Fruit fly (Drosophila melanogaster): ENCODE data around the gene hyx.

hyx gene

dm6 chr3R:9003600-9004223, 34.8 kb upstream of the hyx start, which contains the start of the genes CG31100 and CG11980:
Gene CG31100 (minus strand): TSS chr3R:9003650.
Gene CG11980 (plus strand): TSS chr3R:9004017.
- TF ChIP-seq CG32121 (GFP tag; IDR thresholded peaks at IDR 0.05), result no peak
- no peak for TF ChIP-seq Pif1A (GFP tag; optimal IDR thresholded peaks at IDR 0.05)
- no peak for TF ChIP-seq CG34367 (tag; optimal IDR thresholded peaks at IDR 0.05)
- no peak for TF ChIP-seq Ets98B (GFP tag; IDR thresholded peaks at IDR 0.05)
- no peak for TF ChIP-seq EcR (GFP tag; optimal IDR thresholded peaks at IDR 0.05)
- no peak for TF ChIP-seq CG8159 (tag; optimal IDR thresholded peaks at IDR 0.05)
- TF ChIP-seq CG14655 (GFP tag; optimal IDR thresholded peaks at IDR 0.05), result no peak
- TF ChIP-seq CG10348 (GFP tag; IDR thresholded peaks at IDR 0.05), result no peak
- no peak for TF ChIP-seq D1 (tag; optimal IDR thresholded peaks at IDR 0.05)
- TF ChIP-seq Pif1B (GFP tag; optimal IDR thresholded peaks at IDR 0.05), result no peak
- no peak for TF ChIP-seq fd96Ca (GFP tag; IDR thresholded peaks at IDR 0.05)
- TF ChIP-seq Snoo (tag; optimal IDR thresholded peaks at IDR 0.05), result no peak

- TF ChIP-seq CG17806 (tag; optimal IDR thresholded peaks at IDR 0.05) (no peak), CG8301 (tag; optimal IDR thresholded peaks at IDR 0.05) (no peak), CG8159 (tag; optimal IDR thresholded peaks at IDR 0.05) (no peak), CG4496 (GFP tag; IDR thresholded peaks at IDR 0.05) (0 out of 3 replicates have a peak, but pooled peaks have one; percentile 7), rn (GFP tag; IDR thresholded peaks at IDR 0.05) (no peak), Pif1A (GFP tag; optimal IDR thresholded peaks at IDR 0.05) (no peak), CG14655 (GFP tag; optimal IDR thresholded peaks at IDR 0.05) (no peak)
Observed at dm6 chr3R:9006129-9006528, 32.4 kb upstream of the hyx start, which contains the start of the genes Prosbeta3 and Iru. Gene Prosbeta3 (minus strand): TSS chr3R:9006226. Gene Iru (plus strand): TSS chr3R:9006456.

DNA sequence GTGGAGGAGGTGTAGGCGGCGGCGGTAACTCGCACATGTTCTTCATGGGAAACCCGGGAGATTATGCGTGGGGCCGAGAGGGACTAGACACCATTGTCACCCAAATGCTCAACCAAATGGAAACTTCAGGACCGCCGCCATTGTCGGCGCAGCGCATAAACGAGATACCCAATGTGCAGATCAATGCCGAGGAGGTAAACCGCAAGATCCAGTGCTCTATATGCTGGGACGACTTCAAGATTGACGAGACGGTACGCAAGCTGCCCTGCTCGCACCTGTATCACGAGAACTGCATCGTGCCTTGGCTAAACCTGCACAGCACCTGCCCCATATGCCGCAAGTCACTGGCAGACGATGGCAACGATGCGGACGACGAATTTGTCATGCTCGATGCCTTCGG, 31.3 kb upstream of the hyx start:
- no peak for TF ChIP-seq CG13204 (GFP tag; optimal IDR thresholded peaks at IDR 0.05)
- no peak for TF ChIP-seq CG4496 (GFP tag; IDR thresholded peaks at IDR 0.05)
- TF ChIP-seq CG9948 (tag; optimal IDR thresholded peaks at IDR 0.05), result no peak
- TF ChIP-seq EcR (GFP tag; optimal IDR thresholded peaks at IDR 0.05), result no peak
- no peak for TF ChIP-seq rn (GFP tag; IDR thresholded peaks at IDR 0.05)
- TF ChIP-seq gl (tag; optimal IDR thresholded peaks at IDR 0.05), result no peak
- no peak for TF ChIP-seq CG8301 (tag; optimal IDR thresholded peaks at IDR 0.05)
- TF ChIP-seq CG32121 (GFP tag; IDR thresholded peaks at IDR 0.05), result no peak
- TF ChIP-seq CG8159 (tag; optimal IDR thresholded peaks at IDR 0.05), result no peak
- TF ChIP-seq CG12605 (GFP tag; IDR thresholded peaks at IDR 0.05), result no peak
- no peak for TF ChIP-seq CG10348 (GFP tag; IDR thresholded peaks at IDR 0.05)
- TF ChIP-seq Pif1B (GFP tag; optimal IDR thresholded peaks at IDR 0.05), result no peak
- no peak for TF ChIP-seq CG15710 (tag; optimal IDR thresholded peaks at IDR 0.05)
- TF ChIP-seq Snoo (tag; optimal IDR thresholded peaks at IDR 0.05), result no peak
- no peak for TF ChIP-seq D1 (tag; optimal IDR thresholded peaks at IDR 0.05)
- TF ChIP-seq Ets98B (GFP tag; IDR thresholded peaks at IDR 0.05), result no peak

DNA sequence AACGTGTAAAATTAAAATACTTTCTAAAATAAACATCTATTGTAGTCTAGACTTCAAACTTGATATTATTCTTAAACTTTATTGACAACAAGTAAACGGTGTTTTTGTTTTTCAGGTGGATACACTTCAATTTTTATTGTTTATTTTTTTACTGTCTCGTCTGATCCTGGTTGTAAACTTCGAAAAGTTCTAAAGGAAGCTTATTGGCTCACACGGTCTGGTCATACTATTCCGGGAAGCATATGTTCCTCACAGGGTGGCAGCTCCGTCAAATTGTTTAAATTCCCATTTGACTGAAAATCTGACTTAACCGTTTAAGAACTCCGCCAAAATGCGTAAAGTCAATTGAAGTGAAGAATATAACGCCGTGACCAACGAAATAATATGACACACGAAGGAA, 30.4 kb upstream of the hyx start, which contains the start of gene CG11983:
TSS of gene CG11983 (plus strand) at position 120 of the 400 bp plus-strand sequence.
- TF ChIP-seq CG32121 (GFP tag; IDR thresholded peaks at IDR 0.05) (no peak), CG14655 (GFP tag; optimal IDR thresholded peaks at IDR 0.05) (no peak), CG12605 (GFP tag; IDR thresholded peaks at IDR 0.05) (no peak), CG9948 (tag; optimal IDR thresholded peaks at IDR 0.05) (no peak), CG8301 (tag; optimal IDR thresholded peaks at IDR 0.05) (no peak), CG8159 (tag; optimal IDR thresholded peaks at IDR 0.05) (no peak), Pif1A (GFP tag; optimal IDR thresholded peaks at IDR 0.05) (no peak), D1 (tag; optimal IDR thresholded peaks at IDR 0.05) (no peak), gl (tag; optimal IDR thresholded peaks at IDR 0.05) (peak; percentile 1), rn (GFP tag; IDR thresholded peaks at IDR 0.05) (no peak), fd96Ca (GFP tag; IDR thresholded peaks at IDR 0.05) (no peak), EcR (GFP tag; optimal IDR thresholded peaks at IDR 0.05) (peak; percentile 9), Ets98B (GFP tag; IDR thresholded peaks at IDR 0.05) (no peak), CG4496 (GFP tag; IDR thresholded peaks at IDR 0.05) (no peak), CG15710 (tag; optimal IDR thresholded peaks at IDR 0.05) (peak; percentile 26), Pif1B (GFP tag; optimal IDR thresholded peaks at IDR 0.05) (no peak), CG34367 (tag; optimal IDR thresholded peaks at IDR 0.05) (no peak), CG10348 (GFP tag; IDR thresholded peaks at IDR 0.05) (no peak)

DNA sequence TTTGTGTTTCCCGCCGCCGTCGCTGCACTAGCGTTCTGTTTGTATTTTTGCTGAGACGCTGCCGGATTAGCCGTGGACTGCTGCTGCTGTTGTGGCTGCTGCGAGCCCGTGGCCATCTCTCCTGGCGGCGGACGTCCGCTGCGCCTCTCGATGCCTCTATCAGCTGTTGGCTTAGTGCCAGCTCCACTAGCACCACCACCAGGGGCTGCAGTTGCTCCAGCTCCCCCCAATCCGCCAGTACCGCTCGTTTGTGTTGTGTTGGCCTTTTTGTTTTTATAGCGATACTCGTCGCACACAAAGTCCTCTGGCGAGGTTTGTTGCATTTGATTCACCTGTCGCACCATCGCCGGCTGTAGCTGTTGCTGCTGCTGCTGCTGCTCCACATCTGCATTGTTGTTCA, 27.9 kb upstream of the hyx start:
- no peak for TF ChIP-seq CG9948 (tag; optimal IDR thresholded peaks at IDR 0.05)
- peak; percentile 60; the same call in 2 of the 3 replicates for TF ChIP-seq fd96Ca (GFP tag; IDR thresholded peaks at IDR 0.05)
- TF ChIP-seq CG32121 (GFP tag; IDR thresholded peaks at IDR 0.05), result peak; percentile 89
- no peak for TF ChIP-seq EcR (GFP tag; optimal IDR thresholded peaks at IDR 0.05)
- TF ChIP-seq CG34367 (tag; optimal IDR thresholded peaks at IDR 0.05), result no peak
- peak; percentile 34; the same call in 1 of the 3 replicates for TF ChIP-seq CG4496 (GFP tag; IDR thresholded peaks at IDR 0.05)
- TF ChIP-seq Ets98B (GFP tag; IDR thresholded peaks at IDR 0.05), result peak; percentile 48; the same call in 1 of the 2 replicates

DNA sequence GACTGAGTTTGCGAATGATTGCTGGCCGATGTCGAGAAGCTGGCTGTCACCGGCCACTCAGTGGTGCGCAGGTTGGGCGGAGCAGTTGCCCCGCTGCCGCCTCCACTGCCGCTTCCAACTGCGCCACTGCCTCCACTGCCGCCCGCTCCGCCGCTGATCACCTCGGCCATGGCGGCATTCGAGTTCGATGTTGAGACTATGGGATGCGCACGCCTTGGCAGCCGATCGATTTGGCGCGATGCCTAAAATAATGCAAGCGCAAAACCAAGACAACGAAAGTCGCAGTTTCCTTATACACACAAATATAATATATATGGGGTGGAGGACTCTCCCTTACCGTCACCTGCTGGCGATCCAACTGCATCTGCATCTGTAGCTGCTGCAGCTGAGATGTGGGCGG, 26.9 kb upstream of the hyx start:
- TF ChIP-seq fd96Ca (GFP tag; IDR thresholded peaks at IDR 0.05), result 0 out of 3 replicates have a peak, but pooled peaks have one; percentile 31
- no peak for TF ChIP-seq rn (GFP tag; IDR thresholded peaks at IDR 0.05)
- peak; percentile 85 for TF ChIP-seq CG32121 (GFP tag; IDR thresholded peaks at IDR 0.05)

Data from whole organism, pupa.